Fruit fly (Drosophila melanogaster) whole organism, embryonic: ENCODE measurements around the gene Sirup.

Experiments used
- B-H1 ChIP-seq: fragments of 200-800 bp; sonication (Bioruptor generic); IDR thresholded peaks from 3 replicates; pipeline ENCODE4 v1.3.6; 2022; ENCODE audit warnings: missing biosample characterization, missing genetic modification characterization
- Bdp1 ChIP-seq: fragments of 200-800 bp; sonication (Bioruptor generic); optimal IDR thresholded peaks from 3 replicates; lab custom pipeline; 2016; ENCODE audit warnings: missing biosample characterization, missing genetic modification characterization
- BtbVII ChIP-seq: fragments of 200-800 bp; sonication (Bioruptor generic); optimal IDR thresholded peaks from 3 replicates; lab custom pipeline; 2017; ENCODE audit warnings: missing biosample characterization, mild to moderate bottlenecking, missing genetic modification characterization
- CG10209 ChIP-seq: fragments of 200-800 bp; sonication (Bioruptor generic); optimal IDR thresholded peaks from 3 replicates; lab custom pipeline; 2017; ENCODE audit warnings: missing biosample characterization, mild to moderate bottlenecking, missing genetic modification characterization, missing genetic modification reagents
- CG10321 ChIP-seq: fragments of 200-800 bp; sonication (Bioruptor generic); IDR thresholded peaks from 2 replicates; pipeline ENCODE4 v1.3.6; 2022; ENCODE audit warnings: missing biosample characterization, missing genetic modification characterization
- CG10366 ChIP-seq: fragments of 200-800 bp; sonication (Bioruptor generic); IDR thresholded peaks from 2 replicates; pipeline ENCODE4 v1.3.6; 2022; ENCODE audit warnings: missing biosample characterization, missing genetic modification characterization
- CG10654 ChIP-seq: fragments of 200-800 bp; sonication (Bioruptor generic); optimal IDR thresholded peaks from 2 replicates; lab custom pipeline; 2016; ENCODE audit warnings: missing biosample characterization, missing genetic modification characterization
- CG10979 ChIP-seq: fragments of 200-800 bp; sonication (Bioruptor generic); optimal IDR thresholded peaks from 2 replicates; lab custom pipeline; 2018; ENCODE audit warnings: missing biosample characterization, mild to moderate bottlenecking, missing genetic modification characterization, moderate library complexity
- CG13775 ChIP-seq: fragments of 200-800 bp; sonication (Bioruptor generic); optimal IDR thresholded peaks from 3 replicates; lab custom pipeline; 2017; ENCODE audit warnings: missing biosample characterization, mild to moderate bottlenecking, missing genetic modification characterization
- CG14667 ChIP-seq: fragments of 200-800 bp; sonication (Bioruptor generic); IDR thresholded peaks from 2 replicates; pipeline ENCODE4 v1.3.6; 2022; ENCODE audit warnings: missing biosample characterization, missing genetic modification characterization
- CG15696 ChIP-seq: fragments of 200-800 bp; sonication (Bioruptor generic); optimal IDR thresholded peaks from 2 replicates; lab custom pipeline; 2019; ENCODE audit warnings: missing biosample characterization, mild to moderate bottlenecking, missing genetic modification characterization, moderate library complexity
- CG17568 ChIP-seq: fragments of 200-800 bp; sonication (Bioruptor generic); optimal IDR thresholded peaks from 2 replicates; lab custom pipeline; 2018; ENCODE audit warnings: missing biosample characterization, mild to moderate bottlenecking, missing genetic modification characterization, moderate library complexity
- CG2199 ChIP-seq: fragments of 200-800 bp; sonication (Bioruptor generic); IDR thresholded peaks from 3 replicates; pipeline ENCODE4 v1.3.6; 2022; ENCODE audit warnings: missing biosample characterization, missing genetic modification characterization
- CG2889 ChIP-seq: fragments of 200-800 bp; sonication (Bioruptor generic); IDR thresholded peaks from 3 replicates; pipeline ENCODE4 v1.3.6; 2022; ENCODE audit warnings: missing biosample characterization, missing genetic modification characterization
- CG32767 ChIP-seq: fragments of 200-800 bp; sonication (Bioruptor generic); IDR thresholded peaks from 2 replicates; pipeline ENCODE4 v1.3.6; 2022; ENCODE audit warnings: missing biosample characterization, missing genetic modification characterization
- CG3407 ChIP-seq: fragments of 200-800 bp; sonication (Bioruptor generic); optimal IDR thresholded peaks from 2 replicates; lab custom pipeline; 2018; ENCODE audit warnings: missing biosample characterization, mild to moderate bottlenecking, missing genetic modification characterization
- CG42726 ChIP-seq: fragments of 200-800 bp; sonication (Bioruptor generic); IDR thresholded peaks from 2 replicates; pipeline ENCODE4 v1.3.6; 2022; ENCODE audit warnings: missing biosample characterization, missing genetic modification characterization; ENCODE audit not compliant: partially characterized antibody
- CG4360 ChIP-seq: fragments of 200-800 bp; sonication (Bioruptor generic); IDR thresholded peaks from 2 replicates; pipeline ENCODE4 v1.3.6; 2022; ENCODE audit warnings: missing biosample characterization, missing genetic modification characterization
- CG5953 ChIP-seq: fragments of 200-800 bp; sonication (Bioruptor generic); IDR thresholded peaks from 2 replicates; pipeline ENCODE4 v1.3.6; 2022; ENCODE audit warnings: missing biosample characterization, missing genetic modification characterization
- CG7372 ChIP-seq: fragments of 200-800 bp; sonication (Bioruptor generic); IDR thresholded peaks from 2 replicates; pipeline ENCODE4 v1.3.6; 2022; ENCODE audit warnings: missing biosample characterization, missing genetic modification characterization
- CG9727 ChIP-seq: fragments of 200-800 bp; sonication (Bioruptor generic); optimal IDR thresholded peaks from 3 replicates; lab custom pipeline; 2017; ENCODE audit warnings: missing biosample characterization, mild to moderate bottlenecking, missing genetic modification characterization
- D19B ChIP-seq: fragments of 200-800 bp; sonication (Bioruptor generic); optimal IDR thresholded peaks from 2 replicates; lab custom pipeline; 2017; ENCODE audit warnings: missing biosample characterization, mild to moderate bottlenecking, missing genetic modification characterization
- Dip3 ChIP-seq: fragments of 200-800 bp; sonication (Bioruptor generic); optimal IDR thresholded peaks from 3 replicates; lab custom pipeline; 2016; ENCODE audit warnings: missing biosample characterization, missing genetic modification characterization
- Eip74EF ChIP-seq, 2 experiments: fragments of 200-800 bp in 1 of 2; fragments of >200 bp in 1 of 2; sonication (Bioruptor generic) in 1 of 2; optimal IDR thresholded peaks; 2 replicates each; lab custom pipeline; 2017 to 2019; ENCODE audit warnings: missing biosample characterization in 2 of 2, missing genetic modification characterization in 2 of 2, mild to moderate bottlenecking in 1 of 2, moderate library complexity in 1 of 2
- H15 ChIP-seq: fragments of 200-800 bp; sonication (Bioruptor generic); IDR thresholded peaks from 3 replicates; pipeline ENCODE4 v1.3.6; 2022; ENCODE audit warnings: missing biosample characterization, missing genetic modification characterization
- Hmr ChIP-seq: fragments of 200-800 bp; sonication (Bioruptor generic); optimal IDR thresholded peaks from 3 replicates; lab custom pipeline; 2017; ENCODE audit warnings: mild to moderate bottlenecking, missing biosample characterization, missing genetic modification reagents, missing genetic modification characterization
- Hr51 ChIP-seq, 2 experiments: fragments of 200-800 bp; sonication (Bioruptor generic); optimal IDR thresholded peaks; 2 replicates in 1 of 2; 3 replicates in 1 of 2; lab custom pipeline; 2016 to 2018; ENCODE audit warnings: missing biosample characterization in 2 of 2, missing genetic modification characterization in 2 of 2, mild to moderate bottlenecking in 1 of 2, moderate library complexity in 1 of 2
- Hsf ChIP-seq: fragments of 200-800 bp; sonication (Bioruptor generic); optimal IDR thresholded peaks from 3 replicates; lab custom pipeline; 2016; ENCODE audit warnings: missing biosample characterization, missing genetic modification characterization
- MTF-1 ChIP-seq: fragments of 200-800 bp; sonication (Bioruptor generic); optimal IDR thresholded peaks from 2 replicates; lab custom pipeline; 2018; ENCODE audit warnings: missing biosample characterization, mild to moderate bottlenecking, missing genetic modification characterization, borderline replicate concordance
- Mes4 ChIP-seq: fragments of 200-800 bp; sonication (Bioruptor generic); optimal IDR thresholded peaks from 2 replicates; lab custom pipeline; 2016; ENCODE audit warnings: missing biosample characterization, missing genetic modification characterization
- Oaz ChIP-seq: fragments of 200-800 bp; sonication (Bioruptor generic); IDR thresholded peaks from 2 replicates; pipeline ENCODE4 v1.3.6; 2022; ENCODE audit warnings: missing biosample characterization, missing genetic modification characterization
- Rx ChIP-seq: fragments of 200-800 bp; sonication (Bioruptor generic); IDR thresholded peaks from 2 replicates; pipeline ENCODE4 v1.3.6; 2022; ENCODE audit warnings: missing biosample characterization, missing genetic modification characterization
- Sin3A ChIP-seq: fragments of >200 bp; optimal IDR thresholded peaks from 2 replicates; lab custom pipeline; 2018
- Sox102F ChIP-seq: fragments of 200-800 bp; sonication (Bioruptor generic); optimal IDR thresholded peaks from 2 replicates; lab custom pipeline; 2018; ENCODE audit warnings: missing biosample characterization, mild to moderate bottlenecking, missing genetic modification characterization, moderate library complexity
- ato ChIP-seq: fragments of 200-800 bp; sonication (Bioruptor generic); IDR thresholded peaks from 2 replicates; pipeline ENCODE4 v1.3.6; 2022; ENCODE audit warnings: missing biosample characterization, missing genetic modification characterization; ENCODE audit not compliant: partially characterized antibody
- az2 ChIP-seq: fragments of 200-800 bp; sonication (Bioruptor generic); optimal IDR thresholded peaks from 3 replicates; lab custom pipeline; 2016; ENCODE audit warnings: missing biosample characterization, missing genetic modification characterization
- bsh ChIP-seq, 2 experiments: fragments of 200-800 bp; sonication (Bioruptor generic); optimal IDR thresholded peaks; 2 replicates each; lab custom pipeline; 2017 to 2018; ENCODE audit warnings: mild to moderate bottlenecking in 2 of 2, missing biosample characterization in 2 of 2, missing genetic modification characterization in 2 of 2, moderate library complexity in 1 of 2
- croc ChIP-seq: fragments of 200-800 bp; sonication (Bioruptor generic); conservative IDR thresholded peaks from 3 replicates; pipeline ENCODE4 v1.3.6; 2022; ENCODE audit warnings: missing biosample characterization, missing genetic modification characterization
- dmrt99B ChIP-seq: fragments of 200-800 bp; sonication (Bioruptor generic); optimal IDR thresholded peaks from 2 replicates; lab custom pipeline; 2018; ENCODE audit warnings: missing biosample characterization, mild to moderate bottlenecking, missing genetic modification characterization, moderate library complexity
- dpn ChIP-seq, 2 experiments: fragments of 200-800 bp; sonication (Bioruptor generic); optimal IDR thresholded peaks; 3 replicates each; lab custom pipeline; 2016; ENCODE audit warnings: missing biosample characterization in 2 of 2, missing genetic modification characterization in 2 of 2
- exex ChIP-seq: fragments of 200-800 bp; sonication (Bioruptor generic); optimal IDR thresholded peaks from 4 replicates; lab custom pipeline; 2018; ENCODE audit warnings: missing biosample characterization, mild to moderate bottlenecking, missing genetic modification characterization, moderate library complexity
- fd96Cb ChIP-seq: fragments of 200-800 bp; sonication (Bioruptor generic); optimal IDR thresholded peaks from 2 replicates; lab custom pipeline; 2018; ENCODE audit warnings: missing biosample characterization, mild to moderate bottlenecking, missing genetic modification characterization, moderate library complexity
- odd ChIP-seq: fragments of 200-800 bp; sonication (Bioruptor generic); optimal IDR thresholded peaks from 2 replicates; lab custom pipeline; 2017; ENCODE audit warnings: missing biosample characterization, mild to moderate bottlenecking, missing genetic modification characterization
- org-1 ChIP-seq: fragments of 200-800 bp; sonication (Bioruptor generic); optimal IDR thresholded peaks from 2 replicates; lab custom pipeline; 2017; ENCODE audit warnings: missing biosample characterization, missing genetic modification characterization
- pita ChIP-seq: fragments of 200-800 bp; sonication (Bioruptor generic); optimal IDR thresholded peaks from 2 replicates; lab custom pipeline; 2017; ENCODE audit warnings: missing biosample characterization, mild to moderate bottlenecking, missing genetic modification characterization
- seq ChIP-seq: fragments of 200-800 bp; sonication (Bioruptor generic); IDR thresholded peaks from 2 replicates; pipeline ENCODE4 v1.3.6; 2022; ENCODE audit warnings: missing biosample characterization, missing genetic modification characterization
- shn ChIP-seq: fragments of 200-800 bp; sonication (Bioruptor generic); optimal IDR thresholded peaks from 3 replicates; lab custom pipeline; 2016; ENCODE audit warnings: missing biosample characterization, missing genetic modification characterization
- sisA ChIP-seq: fragments of 200-800 bp; sonication (Bioruptor generic); IDR thresholded peaks from 2 replicates; pipeline ENCODE4 v1.3.6; 2022; ENCODE audit warnings: missing biosample characterization, missing genetic modification characterization
- unpg ChIP-seq: fragments of 200-800 bp; sonication (Bioruptor generic); optimal IDR thresholded peaks from 3 replicates; lab custom pipeline; 2018; ENCODE audit warnings: missing biosample characterization, mild to moderate bottlenecking, missing genetic modification characterization, moderate library complexity
- wek ChIP-seq: fragments of 200-800 bp; sonication (Bioruptor generic); optimal IDR thresholded peaks from 3 replicates; lab custom pipeline; 2018; ENCODE audit warnings: missing biosample characterization, mild to moderate bottlenecking, missing genetic modification characterization, moderate library complexity

The Sirup gene

dm6 chr2L:8034734-8035133, 36.1 kb downstream of the Sirup start (continued):
- TF ChIP-seq CG7372 (GFP tag; lab: Robert Waterston, UW) (peak; percentile 68), CG10366 (GFP tag; lab: Robert Waterston, UW) (peak; percentile 53; the same call in 1 of the 2 replicates), croc (0 out of 3 replicates have a peak, but pooled peaks have one; percentile 13), ato (GFP tag; lab: Robert Waterston, UW) (no peak), Rx (peak; percentile 25; the same call in 1 of the 2 replicates), exex (tag; lab: Kevin White, UChicago) (no peak), BtbVII (peak; percentile 27), az2 (GFP tag; lab: Kevin White, UChicago) (peak; percentile 51), D19B (GFP tag; lab: Kevin White, UChicago) (peak; percentile 34), CG10321 (GFP tag; lab: Robert Waterston, UW) (no peak), H15 (GFP tag; lab: Robert Waterston, UW) (peak; percentile 61; the same call in 2 of the 3 replicates), Hsf (GFP tag; lab: Kevin White, UChicago) (peak; percentile 52), CG32767 (GFP tag; lab: Robert Waterston, UW) (peak; percentile 72), Hr51 (GFP tag; optimal IDR thresholded peaks at IDR 0.05; lab: Kevin White, UChicago) (peak; percentile 15 to 77), Mes4 (GFP tag; lab: Kevin White, UChicago) (no peak), CG42726 (no peak), shn (GFP tag; lab: Kevin White, UChicago) (peak; percentile 16), Oaz (GFP tag; lab: Robert Waterston, UW) (0 out of 2 replicates have a peak, but pooled peaks have one; percentile 29), CG17568 (GFP tag; lab: Kevin White, UChicago) (peak; percentile 43), bsh (GFP tag; optimal IDR thresholded peaks at IDR 0.05; lab: Kevin White, UChicago) (peak; percentile 34 to 57), MTF-1 (GFP tag; lab: Kevin White, UChicago) (peak; percentile 38), CG9727 (GFP tag; lab: Kevin White, UChicago) (peak; percentile 17), fd96Cb (peak; percentile 50), CG10209 (GFP tag; lab: Kevin White, UChicago) (peak; percentile 61), pita (GFP tag; lab: Kevin White, UChicago) (no peak), Sin3A (lab: Kevin White, UChicago) (no peak), CG10654 (GFP tag; lab: Kevin White, UChicago) (peak; percentile 7), dmrt99B (tag; lab: Kevin White, UChicago) (peak; percentile 72), dpn (GFP tag; optimal IDR thresholded peaks at IDR 0.05; lab: Kevin White, UChicago) (peak; percentile 34 to 54), CG10979 (tag; lab: Kevin White, UChicago) (peak; percentile 52), CG3407 (GFP tag; lab: Kevin White, UChicago) (peak; percentile 30), CG15696 (tag; lab: Kevin White, UChicago) (peak; percentile 36), CG13775 (GFP tag; lab: Kevin White, UChicago) (peak; percentile 4), sisA (GFP tag; lab: Robert Waterston, UW) (peak; percentile 53), odd (peak; percentile 4), Dip3 (GFP tag; lab: Kevin White, UChicago) (peak; percentile 24), CG2889 (GFP tag; lab: Robert Waterston, UW) (0 out of 3 replicates have a peak, but pooled peaks have one; percentile 35), B-H1 (GFP tag; lab: Robert Waterston, UW) (peak; percentile 43; the same call in 2 of the 3 replicates), wek (GFP tag; lab: Kevin White, UChicago) (peak; percentile 29), CG2199 (GFP tag; lab: Robert Waterston, UW) (no peak), CG5953 (peak; percentile 53; the same call in 1 of the 2 replicates), CG4360 (GFP tag; lab: Robert Waterston, UW) (0 out of 2 replicates have a peak, but pooled peaks have one; percentile 12), Bdp1 (GFP tag; lab: Kevin White, UChicago) (peak; percentile 6), Sox102F (GFP tag; lab: Kevin White, UChicago) (peak; percentile 74), org-1 (peak; percentile 49), Hmr (peak; percentile 63), unpg (GFP tag; lab: Kevin White, UChicago) (peak; percentile 76), seq (GFP tag; lab: Robert Waterston, UW) (peak; percentile 78), CG14667 (GFP tag; lab: Robert Waterston, UW) (no peak), Eip74EF (GFP tag; optimal IDR thresholded peaks at IDR 0.05; lab: Kevin White, UChicago) (peak in 1 of 2 experiments; percentile 49)
